Fruit fly (Drosophila melanogaster) whole organism, embryonic: ENCODE data around the gene CG10470.
A peak's percentile ranks its signal among the peaks of the same experiment; 100 is the strongest.

ENCODE experiments used
- Atf6 ChIP-seq: fragments of 200-800 bp; sonication (Bioruptor generic); IDR thresholded peaks from 2 replicates; pipeline ENCODE4 v1.3.6; 2022; ENCODE audit warnings: missing biosample characterization, missing genetic modification characterization
- CG10267 ChIP-seq: fragments of 200-800 bp; sonication (Bioruptor generic); optimal IDR thresholded peaks from 2 replicates; lab custom pipeline; 2018; ENCODE audit warnings: missing biosample characterization, mild to moderate bottlenecking, missing genetic modification characterization, moderate library complexity
- CG13296 ChIP-seq: fragments of 200-800 bp; sonication (Bioruptor generic); optimal IDR thresholded peaks from 3 replicates; lab custom pipeline; 2018; ENCODE audit warnings: missing biosample characterization, mild to moderate bottlenecking, missing genetic modification characterization
- CG15696 ChIP-seq: fragments of 200-800 bp; sonication (Bioruptor generic); optimal IDR thresholded peaks from 2 replicates; lab custom pipeline; 2019; ENCODE audit warnings: missing biosample characterization, mild to moderate bottlenecking, missing genetic modification characterization, moderate library complexity
- CG1603 ChIP-seq: fragments of 200-800 bp; sonication (Bioruptor generic); optimal IDR thresholded peaks from 2 replicates; lab custom pipeline; 2019; ENCODE audit warnings: missing biosample characterization, mild to moderate bottlenecking, missing genetic modification characterization, moderate library complexity
- CG17385 ChIP-seq: fragments of 200-800 bp; sonication (Bioruptor generic); optimal IDR thresholded peaks from 3 replicates; lab custom pipeline; 2018; ENCODE audit warnings: missing biosample characterization, mild to moderate bottlenecking, missing genetic modification characterization
- CG18011 ChIP-seq: fragments of 200-800 bp; sonication (Bioruptor generic); optimal IDR thresholded peaks from 2 replicates; lab custom pipeline; 2017; ENCODE audit warnings: missing biosample characterization, missing genetic modification characterization, mild to moderate bottlenecking, moderate library complexity, missing genotype
- CG18476 ChIP-seq: fragments of 200-800 bp; sonication (Bioruptor generic); optimal IDR thresholded peaks from 2 replicates; lab custom pipeline; 2016; ENCODE audit warnings: missing biosample characterization, mild to moderate bottlenecking, missing genetic modification characterization
- CG18599 ChIP-seq: fragments of 200-800 bp; sonication (Bioruptor generic); optimal IDR thresholded peaks from 3 replicates; lab custom pipeline; 2017; ENCODE audit warnings: missing biosample characterization, missing genetic modification characterization, mild to moderate bottlenecking, moderate library complexity, missing genetic modification reagents
- CG31388 ChIP-seq: fragments of 200-800 bp; sonication (Bioruptor generic); optimal IDR thresholded peaks from 2 replicates; lab custom pipeline; 2016; ENCODE audit warnings: missing biosample characterization, missing genetic modification characterization
- CG3407 ChIP-seq: fragments of 200-800 bp; sonication (Bioruptor generic); optimal IDR thresholded peaks from 2 replicates; lab custom pipeline; 2018; ENCODE audit warnings: missing biosample characterization, mild to moderate bottlenecking, missing genetic modification characterization
- CG6683 ChIP-seq: fragments of 200-800 bp; sonication (Bioruptor generic); optimal IDR thresholded peaks from 2 replicates; lab custom pipeline; 2017; ENCODE audit warnings: missing biosample characterization, mild to moderate bottlenecking, missing genetic modification characterization, missing genetic modification reagents
- CG6813 ChIP-seq: fragments of 200-800 bp; sonication (Bioruptor generic); optimal IDR thresholded peaks from 2 replicates; lab custom pipeline; 2017; ENCODE audit warnings: missing biosample characterization, missing genetic modification characterization, mild to moderate bottlenecking, moderate library complexity, missing genetic modification reagents
- CG7372 ChIP-seq: fragments of 200-800 bp; sonication (Bioruptor generic); IDR thresholded peaks from 2 replicates; pipeline ENCODE4 v1.3.6; 2022; ENCODE audit warnings: missing biosample characterization, missing genetic modification characterization
- CG7786 ChIP-seq: fragments of 200-800 bp; sonication (Bioruptor generic); optimal IDR thresholded peaks from 2 replicates; lab custom pipeline; 2016; ENCODE audit warnings: missing biosample characterization, missing genetic modification characterization
- CG7928 ChIP-seq: fragments of 200-800 bp; sonication (Bioruptor generic); optimal IDR thresholded peaks from 2 replicates; lab custom pipeline; 2017; ENCODE audit warnings: missing biosample characterization, mild to moderate bottlenecking, missing genetic modification characterization
- CG8924 ChIP-seq: fragments of 200-800 bp; optimal IDR thresholded peaks from 3 replicates; lab custom pipeline; 2019; ENCODE audit warnings: missing biosample characterization, mild to moderate bottlenecking, missing genetic modification characterization, moderate library complexity
- CG9817 ChIP-seq: fragments of 200-800 bp; sonication (Bioruptor generic); optimal IDR thresholded peaks from 2 replicates; lab custom pipeline; 2018; ENCODE audit warnings: missing biosample characterization, mild to moderate bottlenecking, missing genetic modification characterization, moderate library complexity
- Doc2 ChIP-seq: fragments of 200-800 bp; sonication (Bioruptor generic); IDR thresholded peaks from 2 replicates; pipeline ENCODE4 v1.3.6; 2022; ENCODE audit warnings: missing biosample characterization, missing genetic modification characterization
- Fer3 ChIP-seq: fragments of 200-800 bp; sonication (Bioruptor generic); optimal IDR thresholded peaks from 2 replicates; lab custom pipeline; 2018; ENCODE audit warnings: missing biosample characterization, mild to moderate bottlenecking, missing genetic modification characterization, moderate library complexity
- Hr3 ChIP-seq: fragments of 200-800 bp; sonication (Bioruptor generic); optimal IDR thresholded peaks from 3 replicates; lab custom pipeline; 2016; ENCODE audit warnings: missing biosample characterization, missing genetic modification characterization
- Hr78 ChIP-seq, 2 experiments: fragments of 200-800 bp in 1 of 2; fragments of >200 bp in 1 of 2; sonication (Bioruptor generic) in 1 of 2; optimal IDR thresholded peaks; 2 replicates each; lab custom pipeline; 2017 to 2019; ENCODE audit warnings: missing biosample characterization in 2 of 2, missing genetic modification characterization in 2 of 2, mild to moderate bottlenecking in 1 of 2, moderate library complexity in 1 of 2
- Jarid2 ChIP-seq: fragments of 200-800 bp; sonication (Bioruptor generic); optimal IDR thresholded peaks from 3 replicates; lab custom pipeline; 2017; ENCODE audit warnings: mild to moderate bottlenecking, missing biosample characterization, missing genetic modification reagents, missing genetic modification characterization
- Lhr ChIP-seq: fragments of 200-800 bp; sonication (Bioruptor generic); optimal IDR thresholded peaks from 3 replicates; lab custom pipeline; 2017; ENCODE audit warnings: mild to moderate bottlenecking, missing biosample characterization, missing genetic modification reagents, missing genetic modification characterization
- Mad ChIP-seq: fragments of 200-800 bp; sonication (Bioruptor generic); optimal IDR thresholded peaks from 2 replicates; lab custom pipeline; 2016; ENCODE audit warnings: missing biosample characterization, missing genetic modification characterization
- Max ChIP-seq: fragments of 200-800 bp; sonication (Bioruptor generic); optimal IDR thresholded peaks from 2 replicates; lab custom pipeline; 2016; ENCODE audit warnings: missing biosample characterization, mild to moderate bottlenecking, missing genetic modification characterization
- NFAT ChIP-seq: fragments of 200-800 bp; sonication (Bioruptor generic); IDR thresholded peaks from 2 replicates; pipeline ENCODE4 v1.3.6; 2022; ENCODE audit warnings: missing biosample characterization, missing genetic modification characterization
- Neu2 ChIP-seq: fragments of 200-800 bp; sonication (Bioruptor generic); optimal IDR thresholded peaks from 3 replicates; lab custom pipeline; 2016; ENCODE audit warnings: missing biosample characterization, missing genetic modification characterization, borderline replicate concordance
- Nf-YB ChIP-seq: fragments of 200-800 bp; sonication (Bioruptor generic); optimal IDR thresholded peaks from 3 replicates; lab custom pipeline; 2019; ENCODE audit warnings: missing biosample characterization, mild to moderate bottlenecking, missing genetic modification characterization, moderate library complexity
- Spps ChIP-seq: fragments of 200-800 bp; sonication (Bioruptor generic); optimal IDR thresholded peaks from 2 replicates; lab custom pipeline; 2018; ENCODE audit warnings: missing biosample characterization, mild to moderate bottlenecking, missing genetic modification characterization
- al ChIP-seq: fragments of 200-800 bp; sonication (Bioruptor generic); IDR thresholded peaks from 2 replicates; pipeline ENCODE4 v1.3.6; 2022; ENCODE audit warnings: missing biosample characterization, missing genetic modification characterization
- caup ChIP-seq: fragments of 200-800 bp; sonication (Bioruptor generic); optimal IDR thresholded peaks from 3 replicates; lab custom pipeline; 2017; ENCODE audit warnings: missing biosample characterization, mild to moderate bottlenecking, missing genetic modification characterization, moderate library complexity; ENCODE audit not compliant: severe bottlenecking
- chm ChIP-seq: fragments of 200-800 bp; sonication (Bioruptor generic); IDR thresholded peaks from 2 replicates; pipeline ENCODE4 v1.3.6; 2022; ENCODE audit warnings: missing biosample characterization, missing genetic modification characterization
- dati ChIP-seq: fragments of 200-800 bp; sonication (Bioruptor generic); IDR thresholded peaks from 2 replicates; pipeline ENCODE4 v1.3.6; 2022; ENCODE audit warnings: missing biosample characterization, missing genetic modification characterization
- dysf ChIP-seq: fragments of 200-800 bp; sonication (Bioruptor generic); IDR thresholded peaks from 3 replicates; pipeline ENCODE4 v1.3.6; 2022; ENCODE audit warnings: missing biosample characterization, missing genetic modification characterization
- ewg ChIP-seq: fragments of 200-800 bp; sonication (Bioruptor generic); optimal IDR thresholded peaks from 3 replicates; lab custom pipeline; 2017; ENCODE audit warnings: mild to moderate bottlenecking, missing biosample characterization, missing genetic modification reagents, missing genetic modification characterization
- grn ChIP-seq: fragments of 200-800 bp; sonication (Bioruptor generic); optimal IDR thresholded peaks from 3 replicates; lab custom pipeline; 2017; ENCODE audit warnings: missing biosample characterization, missing genetic modification characterization
- insv ChIP-seq, 2 experiments: fragments of 200-800 bp; sonication (Bioruptor generic); optimal IDR thresholded peaks; 3 replicates each; lab custom pipeline; 2016 to 2018; ENCODE audit warnings: missing biosample characterization in 2 of 2, missing genetic modification characterization in 2 of 2
- lab ChIP-seq: fragments of 200-800 bp; sonication (Bioruptor generic); optimal IDR thresholded peaks from 3 replicates; lab custom pipeline; 2017; ENCODE audit warnings: missing biosample characterization, missing genetic modification characterization, mild to moderate bottlenecking, moderate library complexity, missing genetic modification reagents
- mirr ChIP-seq: fragments of 200-800 bp; sonication (Bioruptor generic); optimal IDR thresholded peaks from 3 replicates; lab custom pipeline; 2018; ENCODE audit warnings: missing biosample characterization, mild to moderate bottlenecking, missing genetic modification characterization
- ro ChIP-seq: fragments of 200-800 bp; sonication (Bioruptor generic); IDR thresholded peaks from 2 replicates; pipeline ENCODE4 v1.3.6; 2022; ENCODE audit warnings: missing biosample characterization, missing genetic modification characterization
- schlank ChIP-seq: fragments of 200-800 bp; sonication (Bioruptor generic); optimal IDR thresholded peaks from 2 replicates; lab custom pipeline; 2018; ENCODE audit warnings: missing biosample characterization, mild to moderate bottlenecking, missing genetic modification characterization
- slbo ChIP-seq: fragments of 200-800 bp; sonication (Bioruptor generic); IDR thresholded peaks from 2 replicates; pipeline ENCODE4 v1.3.6; 2022; ENCODE audit warnings: missing biosample characterization, missing genetic modification characterization
- sob ChIP-seq: fragments of 200-800 bp; sonication (Bioruptor generic); IDR thresholded peaks from 2 replicates; pipeline ENCODE4 v1.3.6; 2022; ENCODE audit warnings: missing biosample characterization, missing genetic modification characterization
- stc ChIP-seq: fragments of 200-800 bp; sonication (Bioruptor generic); IDR thresholded peaks from 2 replicates; pipeline ENCODE4 v1.3.6; 2022; ENCODE audit warnings: missing biosample characterization, missing genetic modification characterization
- stwl ChIP-seq: fragments of 200-800 bp; sonication (Bioruptor generic); optimal IDR thresholded peaks from 3 replicates; lab custom pipeline; 2018; ENCODE audit warnings: missing biosample characterization, mild to moderate bottlenecking, missing genetic modification characterization, moderate library complexity
- tx ChIP-seq: fragments of 200-800 bp; sonication (Bioruptor generic); optimal IDR thresholded peaks from 2 replicates; lab custom pipeline; 2016; ENCODE audit warnings: missing biosample characterization, missing genetic modification characterization
- wek ChIP-seq: fragments of 200-800 bp; sonication (Bioruptor generic); optimal IDR thresholded peaks from 3 replicates; lab custom pipeline; 2018; ENCODE audit warnings: missing biosample characterization, mild to moderate bottlenecking, missing genetic modification characterization, moderate library complexity

Gene CG10470

dm6 chr2L:19023972-19024743 lies 24.7 kb upstream of the CG10470 start (continued):
- TF ChIP-seq Neu2 (GFP tag; lab: Kevin White, UChicago) (no peak), CG18011 (GFP tag; lab: Kevin White, UChicago) (peak; percentile 19), Hr3 (peak; percentile 45), CG17385 (peak; percentile 76), Nf-YB (GFP tag; lab: Kevin White, UChicago) (peak; percentile 57), lab (GFP tag; lab: Kevin White, UChicago) (peak; percentile 86), CG6683 (peak; percentile 69), Spps (no peak), stwl (tag; lab: Kevin White, UChicago) (no peak), ewg (GFP tag; lab: Kevin White, UChicago) (peak; percentile 38), Jarid2 (GFP tag; lab: Kevin White, UChicago) (peak; percentile 36), stc (GFP tag; lab: Robert Waterston, UW) (peak; percentile 41; the same call in 1 of the 2 replicates), wek (GFP tag; lab: Kevin White, UChicago) (no peak), CG15696 (tag; lab: Kevin White, UChicago) (peak; percentile 9), mirr (GFP tag; lab: Kevin White, UChicago) (peak; percentile 62), Fer3 (peak; percentile 77), dati (no peak), Lhr (GFP tag; lab: Kevin White, UChicago) (no peak), Max (GFP tag; lab: Kevin White, UChicago) (peak; percentile 21), Hr78 (GFP tag; optimal IDR thresholded peaks at IDR 0.05; lab: Kevin White, UChicago) (peak in 1 of 2 experiments; percentile 21), CG7928 (peak; percentile 27), CG7372 (GFP tag; lab: Robert Waterston, UW) (peak; percentile 10; the same call in 1 of the 2 replicates), Doc2 (no peak), caup (GFP tag; lab: Kevin White, UChicago) (peak; percentile 69), sob (GFP tag; lab: Robert Waterston, UW) (peak; percentile 28; the same call in 1 of the 2 replicates), Atf6 (peak; percentile 70), insv (GFP tag; optimal IDR thresholded peaks at IDR 0.05; lab: Kevin White, UChicago) (peak in 1 of 2 experiments; percentile 5), ro (GFP tag; lab: Robert Waterston, UW) (no peak), slbo (GFP tag; lab: Robert Waterston, UW) (peak; percentile 67), schlank (tag; lab: Kevin White, UChicago) (peak; percentile 21), CG6813 (GFP tag; lab: Kevin White, UChicago) (peak; percentile 46), chm (0 out of 2 replicates have a peak, but pooled peaks have one; percentile 16), CG31388 (GFP tag; lab: Kevin White, UChicago) (no peak), Mad (GFP tag; lab: Kevin White, UChicago) (no peak), CG18599 (peak; percentile 92), CG9817 (peak; percentile 65), tx (GFP tag; lab: Kevin White, UChicago) (no peak), grn (GFP tag; lab: Kevin White, UChicago) (no peak), NFAT (no peak), dysf (GFP tag; lab: Robert Waterston, UW) (peak; percentile 72; the same call in 2 of the 3 replicates), CG10267 (tag; lab: Kevin White, UChicago) (peak; percentile 63), CG8924 (peak; percentile 84), CG13296 (peak; percentile 85), CG1603 (tag; lab: Kevin White, UChicago) (peak; percentile 24), CG18476 (peak; percentile 35), al (GFP tag; lab: Robert Waterston, UW) (peak; percentile 23; the same call in 1 of the 2 replicates), CG7786 (GFP tag; lab: Kevin White, UChicago) (no peak), CG3407 (peak; percentile 15)
